Worm (Caenorhabditis elegans): ENCODE results near the gene C17H11.2.

The C17H11.2 gene

DNA sequence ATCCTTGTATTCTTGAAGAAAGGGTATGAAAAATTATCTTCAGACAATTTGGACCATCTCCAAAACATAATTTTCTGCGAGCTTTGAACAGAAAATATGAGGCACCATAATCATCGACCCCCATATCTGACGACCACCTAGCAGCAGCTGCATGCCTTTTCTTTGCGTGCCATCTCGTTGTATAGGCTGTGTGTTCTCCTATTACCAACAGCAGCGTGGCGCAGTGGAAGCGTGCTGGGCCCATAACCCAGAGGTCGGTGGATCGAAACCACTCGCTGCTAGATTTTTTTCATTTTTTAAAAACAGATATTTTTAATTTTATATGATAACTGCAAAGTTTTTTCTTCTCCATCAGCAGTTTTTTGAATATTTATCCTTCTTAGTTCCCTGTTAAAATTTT lies 13.8 kb upstream of the C17H11.2 start:
- TF ChIP-seq ceh-45 (GFP tag; IDR thresholded peaks at IDR 0.05): peak; percentile 86
- peak; percentile 81 for TF ChIP-seq hlh-6 (tag; optimal IDR thresholded peaks at IDR 0.05)
- TF ChIP-seq tbx-7 (tag; optimal IDR thresholded peaks at IDR 0.05): no peak
- TF ChIP-seq unc-86 (tag; optimal IDR thresholded peaks at IDR 0.05): peak; percentile 15
- TF ChIP-seq lin-11 (tag; optimal IDR thresholded peaks at IDR 0.05): peak; percentile 84
- peak; percentile 55 for TF ChIP-seq C08G9.2 (tag; optimal IDR thresholded peaks at IDR 0.05)
- no peak for TF ChIP-seq unc-42 (tag; optimal IDR thresholded peaks at IDR 0.05)
- no peak for TF ChIP-seq hlh-15 (tag; optimal IDR thresholded peaks at IDR 0.05)
- TF ChIP-seq ceh-14 (tag; optimal IDR thresholded peaks at IDR 0.05): peak; percentile 70
- TF ChIP-seq sdc-2 (tag; optimal IDR thresholded peaks at IDR 0.05): peak; percentile 71
- TF ChIP-seq tbx-2 (tag; optimal IDR thresholded peaks at IDR 0.05): peak; percentile 72
- TF ChIP-seq fax-1 (tag; optimal IDR thresholded peaks at IDR 0.05): peak; percentile 67
- TF ChIP-seq ceh-24 (tag; optimal IDR thresholded peaks at IDR 0.05): peak; percentile 75
- peak; percentile 1 for TF ChIP-seq ref-2 (tag; optimal IDR thresholded peaks at IDR 0.05)
- peak; percentile 73 for TF ChIP-seq K02D7.2 (tag; optimal IDR thresholded peaks at IDR 0.05)
- TF ChIP-seq mec-3 (tag; optimal IDR thresholded peaks at IDR 0.05; ENCODE audit: borderline replicate concordance): no peak
- peak; percentile 80 for TF ChIP-seq sox-4 (tag; optimal IDR thresholded peaks at IDR 0.05)
- peak; percentile 70 for TF ChIP-seq ceh-6 (GFP tag; optimal IDR thresholded peaks at IDR 0.05)
- no peak for TF ChIP-seq syd-9 (tag; optimal IDR thresholded peaks at IDR 0.05)
- TF ChIP-seq pat-9 (tag; optimal IDR thresholded peaks at IDR 0.05): peak; percentile 71
- peak; percentile 27 for TF ChIP-seq K09A11.1 (tag; optimal IDR thresholded peaks at IDR 0.05; ENCODE audit: insufficient read depth)
- no peak for TF ChIP-seq pax-1 (tag; optimal IDR thresholded peaks at IDR 0.05)
- peak; percentile 72 for TF ChIP-seq ceh-31 (tag; optimal IDR thresholded peaks at IDR 0.05)
- no peak for TF ChIP-seq nhr-11 (tag; optimal IDR thresholded peaks at IDR 0.05)
- TF ChIP-seq C38D4.7 (GFP tag; optimal IDR thresholded peaks at IDR 0.05): peak; percentile 75
- TF ChIP-seq eyg-1 (tag; optimal IDR thresholded peaks at IDR 0.05): peak; percentile 69
- TF ChIP-seq ets-4 (tag; optimal IDR thresholded peaks at IDR 0.05): peak; percentile 21
- peak; percentile 7 for TF ChIP-seq nfya-1 (tag; optimal IDR thresholded peaks at IDR 0.05)
- TF ChIP-seq odd-2 (tag; optimal IDR thresholded peaks at IDR 0.05): peak; percentile 61
- TF ChIP-seq hlh-30 (tag; optimal IDR thresholded peaks at IDR 0.05; ENCODE audit: insufficient read depth): no peak
- TF ChIP-seq ceh-18 (tag; optimal IDR thresholded peaks at IDR 0.05): no peak
- TF ChIP-seq unc-3 (GFP tag; conservative IDR thresholded peaks at IDR 0.05): peak; percentile 89
- peak; percentile 25 for TF ChIP-seq unc-3 (tag; optimal IDR thresholded peaks at IDR 0.05)
- TF ChIP-seq lim-6 (tag; optimal IDR thresholded peaks at IDR 0.05): peak; percentile 30
- no peak for TF ChIP-seq pag-3 (tag; optimal IDR thresholded peaks at IDR 0.05; ENCODE audit: borderline replicate concordance)
- peak; percentile 92 for TF ChIP-seq elt-2 (tag; optimal IDR thresholded peaks at IDR 0.05)
- peak; percentile 7 for TF ChIP-seq ahr-1 (tag; optimal IDR thresholded peaks at IDR 0.05)
- peak; percentile 80 for TF ChIP-seq ceh-2 (tag; optimal IDR thresholded peaks at IDR 0.05)
- no peak for TF ChIP-seq ama-1 (optimal IDR thresholded peaks at IDR 0.05)
- no peak for TF ChIP-seq pha-4 (tag; optimal IDR thresholded peaks at IDR 0.05)
- TF ChIP-seq fkh-6 (tag; optimal IDR thresholded peaks at IDR 0.05): peak; percentile 44
- TF ChIP-seq ztf-16 (tag; optimal IDR thresholded peaks at IDR 0.05): peak; percentile 12
- no peak for TF ChIP-seq unc-55 (GFP tag; optimal IDR thresholded peaks at IDR 0.05)
- TF ChIP-seq gmeb-2 (tag; optimal IDR thresholded peaks at IDR 0.05): peak; percentile 89
- no peak for TF ChIP-seq pros-1 (tag; optimal IDR thresholded peaks at IDR 0.05)
- peak; percentile 88 for TF ChIP-seq ceh-19 (GFP tag; optimal IDR thresholded peaks at IDR 0.05)
- TF ChIP-seq pha-2 (tag; optimal IDR thresholded peaks at IDR 0.05): peak; percentile 77
- TF ChIP-seq elt-4 (tag; optimal IDR thresholded peaks at IDR 0.05): no peak
- TF ChIP-seq ceh-30 (tag; optimal IDR thresholded peaks at IDR 0.05): peak; percentile 49
- TF ChIP-seq zip-5 (tag; optimal IDR thresholded peaks at IDR 0.05): no peak
- no peak for TF ChIP-seq npax-4 (tag; optimal IDR thresholded peaks at IDR 0.05)
- TF ChIP-seq ceh-9 (tag; optimal IDR thresholded peaks at IDR 0.05): peak; percentile 76
- TF ChIP-seq pqm-1 (tag; optimal IDR thresholded peaks at IDR 0.05): no peak
- TF ChIP-seq nhr-232 (tag; optimal IDR thresholded peaks at IDR 0.05): peak; percentile 69
